Fruit fly (Drosophila melanogaster) whole organism, embryonic: ENCODE results near the gene CG6149.
A peak's percentile ranks its signal among the peaks of the same experiment; 100 is the strongest.

Source experiments
- Adf1 ChIP-seq: fragments of 200-800 bp; sonication (Bioruptor generic); IDR thresholded peaks from 2 replicates; pipeline ENCODE4 v1.3.6; 2022; ENCODE audit warnings: missing biosample characterization, missing genetic modification characterization
- Atf-2 ChIP-seq: fragments of 200-800 bp; sonication (Bioruptor generic); optimal IDR thresholded peaks from 2 replicates; lab custom pipeline; 2016; ENCODE audit warnings: missing biosample characterization, missing genetic modification characterization
- Atf3 ChIP-seq: fragments of 200-800 bp; sonication (Bioruptor generic); optimal IDR thresholded peaks from 3 replicates; lab custom pipeline; 2016; ENCODE audit warnings: missing biosample characterization, missing genetic modification characterization
- B-H2 ChIP-seq: fragments of 200-800 bp; sonication (Bioruptor generic); optimal IDR thresholded peaks from 2 replicates; lab custom pipeline; 2018; ENCODE audit warnings: missing biosample characterization, mild to moderate bottlenecking, missing genetic modification characterization
- CG11093 ChIP-seq: fragments of 200-800 bp; sonication (Bioruptor generic); IDR thresholded peaks from 3 replicates; pipeline ENCODE4 v1.3.6; 2022; ENCODE audit warnings: missing biosample characterization, missing genetic modification characterization
- CG12155 ChIP-seq: fragments of 200-800 bp; sonication (Bioruptor generic); optimal IDR thresholded peaks from 3 replicates; lab custom pipeline; 2016; ENCODE audit warnings: missing biosample characterization, missing genetic modification characterization
- CG13775 ChIP-seq: fragments of 200-800 bp; sonication (Bioruptor generic); optimal IDR thresholded peaks from 3 replicates; lab custom pipeline; 2017; ENCODE audit warnings: missing biosample characterization, mild to moderate bottlenecking, missing genetic modification characterization
- CG14965 ChIP-seq: fragments of 200-800 bp; sonication (Bioruptor generic); optimal IDR thresholded peaks from 2 replicates; lab custom pipeline; 2016; ENCODE audit warnings: missing biosample characterization, missing genetic modification characterization, borderline replicate concordance
- CG15696 ChIP-seq: fragments of 200-800 bp; sonication (Bioruptor generic); optimal IDR thresholded peaks from 2 replicates; lab custom pipeline; 2019; ENCODE audit warnings: missing biosample characterization, mild to moderate bottlenecking, missing genetic modification characterization, moderate library complexity
- CG16813 ChIP-seq: fragments of 200-800 bp; sonication (Bioruptor generic); IDR thresholded peaks from 3 replicates; pipeline ENCODE4 v1.3.6; 2022; ENCODE audit warnings: missing biosample characterization, missing genetic modification characterization; ENCODE audit not compliant: partially characterized antibody
- CG17802 ChIP-seq: fragments of 200-800 bp; sonication (Bioruptor generic); optimal IDR thresholded peaks from 2 replicates; lab custom pipeline; 2018; ENCODE audit warnings: missing biosample characterization, mild to moderate bottlenecking, missing genetic modification characterization, moderate library complexity
- CG2678 ChIP-seq: fragments of 200-800 bp; sonication (Bioruptor generic); optimal IDR thresholded peaks from 3 replicates; lab custom pipeline; 2019; ENCODE audit warnings: missing biosample characterization, mild to moderate bottlenecking, missing genetic modification characterization, moderate library complexity
- CG30403 ChIP-seq: fragments of 200-800 bp; sonication (Bioruptor generic); optimal IDR thresholded peaks from 3 replicates; lab custom pipeline; 2016; ENCODE audit warnings: missing biosample characterization, missing genetic modification characterization
- CG32532 ChIP-seq: fragments of 200-800 bp; sonication (Bioruptor generic); IDR thresholded peaks from 2 replicates; pipeline ENCODE4 v1.3.6; 2022; ENCODE audit warnings: missing biosample characterization, missing genetic modification characterization
- CG34376 ChIP-seq: fragments of 200-800 bp; sonication (Bioruptor generic); optimal IDR thresholded peaks from 2 replicates; lab custom pipeline; 2018; ENCODE audit warnings: missing biosample characterization, mild to moderate bottlenecking, missing genetic modification characterization
- CG43689 ChIP-seq: fragments of 200-800 bp; sonication (Bioruptor generic); IDR thresholded peaks from 2 replicates; pipeline ENCODE4 v1.3.6; 2022; ENCODE audit warnings: missing biosample characterization, missing genetic modification characterization
- CG7839 ChIP-seq: fragments of 200-800 bp; sonication (Bioruptor generic); optimal IDR thresholded peaks from 3 replicates; lab custom pipeline; 2018; ENCODE audit warnings: missing biosample characterization, mild to moderate bottlenecking, missing genetic modification characterization, moderate library complexity
- CG7963 ChIP-seq: fragments of 200-800 bp; sonication (Bioruptor generic); IDR thresholded peaks from 3 replicates; pipeline ENCODE4 v1.3.6; 2022; ENCODE audit warnings: missing biosample characterization, missing genetic modification characterization; ENCODE audit not compliant: partially characterized antibody
- CG9876 ChIP-seq: fragments of 200-800 bp; sonication (Bioruptor generic); optimal IDR thresholded peaks from 2 replicates; lab custom pipeline; 2016; ENCODE audit warnings: missing biosample characterization, missing genetic modification characterization
- CoRest ChIP-seq: fragments of 200-800 bp; sonication (Bioruptor generic); optimal IDR thresholded peaks from 3 replicates; lab custom pipeline; 2018; ENCODE audit warnings: missing biosample characterization, mild to moderate bottlenecking, missing genetic modification characterization, moderate library complexity
- D19A ChIP-seq: fragments of 200-800 bp; optimal IDR thresholded peaks from 3 replicates; lab custom pipeline; 2019; ENCODE audit warnings: missing biosample characterization, mild to moderate bottlenecking, missing genetic modification characterization, moderate library complexity
- Dip3 ChIP-seq: fragments of 200-800 bp; sonication (Bioruptor generic); optimal IDR thresholded peaks from 3 replicates; lab custom pipeline; 2016; ENCODE audit warnings: missing biosample characterization, missing genetic modification characterization
- Dp ChIP-seq: fragments of 200-800 bp; sonication (Bioruptor generic); optimal IDR thresholded peaks from 2 replicates; lab custom pipeline; 2018; ENCODE audit warnings: missing biosample characterization, mild to moderate bottlenecking, missing genetic modification characterization, moderate library complexity
- Fer3 ChIP-seq: fragments of 200-800 bp; sonication (Bioruptor generic); optimal IDR thresholded peaks from 2 replicates; lab custom pipeline; 2018; ENCODE audit warnings: missing biosample characterization, mild to moderate bottlenecking, missing genetic modification characterization, moderate library complexity
- Hand ChIP-seq: fragments of 200-800 bp; sonication (Bioruptor generic); optimal IDR thresholded peaks from 2 replicates; lab custom pipeline; 2017; ENCODE audit warnings: mild to moderate bottlenecking, missing biosample characterization, missing genetic modification reagents, missing genetic modification characterization
- Hey ChIP-seq: fragments of 200-800 bp; sonication (Bioruptor generic); optimal IDR thresholded peaks from 3 replicates; lab custom pipeline; 2018; ENCODE audit warnings: missing biosample characterization, mild to moderate bottlenecking, missing genetic modification characterization
- HmgD ChIP-seq: fragments of 200-800 bp; sonication (Bioruptor generic); optimal IDR thresholded peaks from 3 replicates; lab custom pipeline; 2016; ENCODE audit warnings: missing biosample characterization, missing genetic modification characterization
- Lpt ChIP-seq: fragments of >200 bp; optimal IDR thresholded peaks from 2 replicates; lab custom pipeline; 2018; ENCODE audit warnings: missing biosample characterization, missing genetic modification characterization
- Max ChIP-seq: fragments of 200-800 bp; sonication (Bioruptor generic); optimal IDR thresholded peaks from 2 replicates; lab custom pipeline; 2016; ENCODE audit warnings: missing biosample characterization, mild to moderate bottlenecking, missing genetic modification characterization
- Oli ChIP-seq: fragments of 200-800 bp; sonication (Bioruptor generic); optimal IDR thresholded peaks from 2 replicates; lab custom pipeline; 2018; ENCODE audit warnings: missing biosample characterization, mild to moderate bottlenecking, missing genetic modification characterization, moderate library complexity
- Ptx1 ChIP-seq: fragments of 200-800 bp; sonication (Bioruptor generic); IDR thresholded peaks from 2 replicates; pipeline ENCODE4 v1.3.6; 2022; ENCODE audit warnings: missing biosample characterization, missing genetic modification characterization
- Rfx ChIP-seq: fragments of 200-800 bp; sonication (Bioruptor generic); IDR thresholded peaks from 2 replicates; pipeline ENCODE4 v1.3.6; 2022; ENCODE audit warnings: missing biosample characterization, missing genetic modification characterization
- amos ChIP-seq: fragments of 200-800 bp; sonication (Bioruptor generic); IDR thresholded peaks from 2 replicates; pipeline ENCODE4 v1.3.6; 2022; ENCODE audit warnings: missing biosample characterization, missing genetic modification characterization; ENCODE audit not compliant: partially characterized antibody
- bcd ChIP-seq: fragments of 200-800 bp; sonication (Bioruptor generic); optimal IDR thresholded peaks from 2 replicates; lab custom pipeline; 2017; ENCODE audit warnings: missing biosample characterization, mild to moderate bottlenecking, missing genetic modification characterization
- dan ChIP-seq: fragments of 200-800 bp; sonication (Bioruptor generic); IDR thresholded peaks from 2 replicates; pipeline ENCODE4 v1.3.6; 2022; ENCODE audit warnings: missing biosample characterization, missing genetic modification characterization
- ewg ChIP-seq: fragments of 200-800 bp; sonication (Bioruptor generic); optimal IDR thresholded peaks from 3 replicates; lab custom pipeline; 2017; ENCODE audit warnings: mild to moderate bottlenecking, missing biosample characterization, missing genetic modification reagents, missing genetic modification characterization
- gcm2 ChIP-seq: fragments of 200-800 bp; sonication (Bioruptor generic); optimal IDR thresholded peaks from 2 replicates; lab custom pipeline; 2016; ENCODE audit warnings: missing biosample characterization, missing genetic modification characterization
- grn ChIP-seq: fragments of 200-800 bp; sonication (Bioruptor generic); optimal IDR thresholded peaks from 3 replicates; lab custom pipeline; 2017; ENCODE audit warnings: missing biosample characterization, missing genetic modification characterization
- luna ChIP-seq: fragments of 200-800 bp; sonication (Bioruptor generic); optimal IDR thresholded peaks from 2 replicates; lab custom pipeline; 2016; ENCODE audit warnings: missing biosample characterization, missing genetic modification characterization
- phol ChIP-seq: fragments of 200-800 bp; sonication (Bioruptor generic); optimal IDR thresholded peaks from 3 replicates; lab custom pipeline; 2018; ENCODE audit warnings: missing biosample characterization, mild to moderate bottlenecking, missing genetic modification characterization, moderate library complexity
- row ChIP-seq: fragments of 200-800 bp; sonication (Bioruptor generic); IDR thresholded peaks from 3 replicates; pipeline ENCODE4 v1.3.6; 2022; ENCODE audit warnings: missing biosample characterization, missing genetic modification characterization
- schlank ChIP-seq: fragments of 200-800 bp; sonication (Bioruptor generic); optimal IDR thresholded peaks from 2 replicates; lab custom pipeline; 2018; ENCODE audit warnings: missing biosample characterization, mild to moderate bottlenecking, missing genetic modification characterization
- scrt ChIP-seq: fragments of 200-800 bp; sonication (Bioruptor generic); optimal IDR thresholded peaks from 2 replicates; lab custom pipeline; 2018; ENCODE audit warnings: missing biosample characterization, mild to moderate bottlenecking, missing genetic modification characterization, moderate library complexity
- sim ChIP-seq: fragments of 200-800 bp; sonication (Bioruptor generic); IDR thresholded peaks from 2 replicates; pipeline ENCODE4 v1.3.6; 2022; ENCODE audit warnings: missing biosample characterization, missing genetic modification characterization
- slbo ChIP-seq: fragments of 200-800 bp; sonication (Bioruptor generic); IDR thresholded peaks from 2 replicates; pipeline ENCODE4 v1.3.6; 2022; ENCODE audit warnings: missing biosample characterization, missing genetic modification characterization
- so ChIP-seq: fragments of 200-800 bp; sonication (Bioruptor generic); IDR thresholded peaks from 3 replicates; pipeline ENCODE4 v1.3.6; 2022; ENCODE audit warnings: missing biosample characterization, missing genetic modification characterization
- sug ChIP-seq: fragments of 200-800 bp; optimal IDR thresholded peaks from 2 replicates; lab custom pipeline; 2019; ENCODE audit warnings: missing biosample characterization, mild to moderate bottlenecking, missing genetic modification characterization, moderate library complexity
- tgo ChIP-seq: fragments of 200-800 bp; sonication (Bioruptor generic); IDR thresholded peaks from 3 replicates; pipeline ENCODE4 v1.3.6; 2022; ENCODE audit warnings: missing biosample characterization, missing genetic modification characterization

The CG6149 gene

DNA sequence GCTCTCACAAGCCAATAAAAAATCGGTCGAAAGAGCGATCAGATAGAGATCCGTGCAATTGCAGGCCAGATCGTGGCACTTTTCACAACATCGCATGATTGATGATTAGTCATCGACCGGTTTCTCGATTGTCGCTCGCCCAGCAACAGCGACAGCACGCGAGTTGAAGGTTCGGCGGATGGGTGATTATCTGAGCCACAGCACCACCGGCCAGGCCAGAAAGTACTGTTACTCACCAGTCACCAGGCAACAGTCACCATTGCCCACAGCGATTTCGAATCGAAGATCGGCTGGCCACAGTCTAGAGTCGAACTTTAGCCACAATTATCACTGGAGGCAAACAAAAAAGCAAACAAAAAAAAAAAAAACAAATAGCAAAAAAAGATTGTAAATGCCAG lies 3.4 kb downstream of the CG6149 start (continued):
- TF ChIP-seq CG32532 (GFP tag; lab: Robert Waterston, UW) (0 out of 2 replicates have a peak, but pooled peaks have one; percentile 12), grn (GFP tag; lab: Kevin White, UChicago) (peak; percentile 16)

DNA sequence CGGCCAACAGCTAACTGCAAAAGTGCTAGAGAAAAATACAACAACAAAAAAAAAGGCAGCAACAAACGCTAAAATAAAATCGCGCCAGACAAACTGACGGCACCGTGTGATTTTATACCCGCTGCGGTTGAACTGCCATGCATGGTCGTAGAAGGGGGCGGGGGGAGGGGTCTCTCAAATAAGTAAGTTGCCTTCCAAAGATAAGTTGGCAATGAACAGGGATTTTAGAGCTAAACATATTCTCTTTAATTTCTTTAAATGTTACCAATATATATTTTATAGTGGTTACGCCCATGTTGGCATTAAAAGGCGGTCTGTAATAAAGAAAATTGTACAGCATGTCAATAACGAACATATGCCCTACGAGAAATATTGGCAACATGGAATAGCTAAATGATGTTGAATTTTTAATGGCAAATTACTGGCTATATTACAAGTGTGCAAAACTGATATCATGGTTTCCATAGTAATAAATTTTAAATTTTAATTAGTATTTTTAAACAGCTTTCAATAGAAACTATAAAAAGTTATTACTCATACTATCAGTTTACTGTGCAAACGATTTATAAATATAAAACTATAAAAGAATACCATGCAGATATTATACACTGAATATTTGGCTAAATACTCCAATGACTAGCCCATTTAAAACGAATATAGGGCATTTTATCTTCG lies 3.9 kb downstream of the CG6149 start:
- no peak for TF ChIP-seq dan (GFP tag; lab: Robert Waterston, UW)
- no peak for TF ChIP-seq CG14965 (GFP tag; lab: Kevin White, UChicago)
- peak; percentile 51 for TF ChIP-seq CG13775 (GFP tag; lab: Kevin White, UChicago)
- no peak for TF ChIP-seq amos (GFP tag; lab: Robert Waterston, UW)
- TF ChIP-seq CG15696 (tag; lab: Kevin White, UChicago): peak; percentile 20
- TF ChIP-seq Adf1 (GFP tag; lab: Robert Waterston, UW): no peak
- no peak for TF ChIP-seq sim (GFP tag; lab: Robert Waterston, UW)
- no peak for TF ChIP-seq luna (GFP tag; lab: Kevin White, UChicago)
- no peak for TF ChIP-seq CG7963 (GFP tag; lab: Robert Waterston, UW)
- TF ChIP-seq so (GFP tag; lab: Robert Waterston, UW): peak; percentile 61; the same call in 1 of the 3 replicates
- peak; percentile 87 for TF ChIP-seq Rfx (GFP tag; lab: Robert Waterston, UW)
- peak; percentile 27 for TF ChIP-seq B-H2 (GFP tag; lab: Kevin White, UChicago)
- TF ChIP-seq Atf3: peak; percentile 59
- TF ChIP-seq Max (GFP tag; lab: Kevin White, UChicago): no peak
- peak; percentile 94 for TF ChIP-seq slbo (GFP tag; lab: Robert Waterston, UW)
- TF ChIP-seq HmgD (GFP tag; lab: Kevin White, UChicago): no peak
- peak; percentile 52 for TF ChIP-seq schlank (tag; lab: Kevin White, UChicago)
- TF ChIP-seq tgo: peak; percentile 87
- TF ChIP-seq CG7839 (tag; lab: Kevin White, UChicago): peak; percentile 81
- peak; percentile 45 for TF ChIP-seq sug
- peak; percentile 64 for TF ChIP-seq CG43689 (GFP tag; lab: Robert Waterston, UW)
- peak; percentile 9 for TF ChIP-seq CG9876 (GFP tag; lab: Kevin White, UChicago)
- peak; percentile 27 for TF ChIP-seq CG17802 (tag; lab: Kevin White, UChicago)
- peak; percentile 87 for TF ChIP-seq Ptx1
- peak; percentile 66 for TF ChIP-seq Fer3 (tag; lab: Kevin White, UChicago)
- no peak for TF ChIP-seq CG34376 (GFP tag; lab: Kevin White, UChicago)
- TF ChIP-seq Dp: no peak
- peak; percentile 27 for TF ChIP-seq scrt (GFP tag; lab: Kevin White, UChicago)
- TF ChIP-seq CG30403 (GFP tag; lab: Kevin White, UChicago): peak; percentile 86
- peak; percentile 78 for TF ChIP-seq CG2678 (tag; lab: Kevin White, UChicago)
- TF ChIP-seq Lpt (GFP tag; lab: Kevin White, UChicago): no peak
- peak; percentile 64 for TF ChIP-seq Dip3 (GFP tag; lab: Kevin White, UChicago)
- no peak for TF ChIP-seq CG16813 (GFP tag; lab: Robert Waterston, UW)
- TF ChIP-seq ewg (GFP tag; lab: Kevin White, UChicago): peak; percentile 58
- TF ChIP-seq Oli (tag; lab: Kevin White, UChicago): peak; percentile 88
- peak; percentile 27; the same call in 1 of the 3 replicates for TF ChIP-seq CG11093
- peak; percentile 59 for TF ChIP-seq phol (tag; lab: Kevin White, UChicago)
- TF ChIP-seq bcd (GFP tag; lab: Kevin White, UChicago): peak; percentile 69
- peak; percentile 22 for TF ChIP-seq gcm2 (GFP tag; lab: Kevin White, UChicago)
- TF ChIP-seq CoRest (tag; lab: Kevin White, UChicago): peak; percentile 80
- TF ChIP-seq row (GFP tag; lab: Robert Waterston, UW): peak; percentile 80
- peak; percentile 65 for TF ChIP-seq D19A (tag; lab: Kevin White, UChicago)
- TF ChIP-seq Atf-2 (GFP tag; lab: Kevin White, UChicago): peak; percentile 22
- TF ChIP-seq CG12155: peak; percentile 74
- peak; percentile 7 for TF ChIP-seq Hand (GFP tag; lab: Kevin White, UChicago)
- TF ChIP-seq Hey (tag; lab: Kevin White, UChicago): no peak
